Worm (Caenorhabditis elegans) whole organism, late embryonic: ENCODE data around the gene nlp-46.

Experiments
- F13H6.1 ChIP-seq: sonication (generic microtip); optimal IDR thresholded peaks from 2 replicates; lab custom pipeline; 2016; ENCODE audit warnings: missing genetic modification characterization, missing compliant biosample characterization
- K02D7.2 ChIP-seq: sonication (generic microtip); optimal IDR thresholded peaks from 2 replicates; lab custom pipeline; 2017; ENCODE audit warnings: mild to moderate bottlenecking, missing genetic modification characterization, missing compliant biosample characterization
- T23F11.4 ChIP-seq: fragments of 200-800 bp; sonication (Bioruptor generic); optimal IDR thresholded peaks from 2 replicates; lab custom pipeline; 2018; ENCODE audit warnings: mild to moderate bottlenecking, missing genetic modification characterization, missing compliant biosample characterization
- ama-1 ChIP-seq: fragments of 150-350 bp; optimal IDR thresholded peaks from 2 replicates; lab custom pipeline; 2014
- ceh-34 ChIP-seq: sonication (generic microtip); optimal IDR thresholded peaks from 2 replicates; lab custom pipeline; 2016; ENCODE audit warnings: mild to moderate bottlenecking, missing genetic modification characterization, missing compliant biosample characterization
- ceh-9 ChIP-seq: sonication (generic microtip); optimal IDR thresholded peaks from 2 replicates; lab custom pipeline; 2016; ENCODE audit warnings: mild to moderate bottlenecking, missing genetic modification characterization, inconsistent platforms, missing compliant biosample characterization
- elt-2 ChIP-seq: sonication (generic microtip); optimal IDR thresholded peaks from 2 replicates; lab custom pipeline; 2016; ENCODE audit warnings: missing genetic modification reagents, missing genetic modification characterization, missing compliant biosample characterization
- madf-2 ChIP-seq: sonication (generic microtip); optimal IDR thresholded peaks from 2 replicates; lab custom pipeline; 2017; ENCODE audit warnings: missing genetic modification characterization, missing compliant biosample characterization
- nfya-1 ChIP-seq: sonication (generic microtip); optimal IDR thresholded peaks from 2 replicates; lab custom pipeline; 2017; ENCODE audit warnings: missing genetic modification characterization, mild to moderate bottlenecking, missing compliant biosample characterization, antibody characterized with exemption, moderate library complexity
- pros-1 ChIP-seq: fragments of 150-350 bp; optimal IDR thresholded peaks from 2 replicates; lab custom pipeline; 2014; ENCODE audit warnings: missing biosample characterization, missing genetic modification reagents, missing genetic modification characterization
- unc-42 ChIP-seq: sonication (generic microtip); optimal IDR thresholded peaks from 2 replicates; lab custom pipeline; 2016; ENCODE audit warnings: missing genotype, missing genetic modification characterization, missing compliant biosample characterization

ce11 chrV:12549604-12550003 lies 43.5 kb upstream of the nlp-46 start:
- no peak for TF ChIP-seq T23F11.4 (GFP tag; lab: Kevin White, UChicago)
- TF ChIP-seq ceh-9 (tag; lab: Kevin White, UChicago): no peak
- no peak for TF ChIP-seq ceh-34 (tag; lab: Kevin White, UChicago)
- no peak for TF ChIP-seq madf-2 (tag; lab: Kevin White, UChicago)
- no peak for TF ChIP-seq nfya-1 (tag; lab: Kevin White, UChicago)
- no peak for TF ChIP-seq pros-1 (tag; lab: Kevin White, UChicago)
- no peak for TF ChIP-seq F13H6.1 (tag; lab: Kevin White, UChicago)
- TF ChIP-seq unc-42 (tag; lab: Kevin White, UChicago): no peak
- TF ChIP-seq elt-2: no peak
- TF ChIP-seq ama-1 (lab: Kevin White, UChicago): no peak
- no peak for TF ChIP-seq K02D7.2
